Fruit fly (Drosophila melanogaster) whole organism, embryonic: ENCODE results near the gene SCOT.

Experiments used
- B-H2 ChIP-seq: fragments of 200-800 bp; sonication (Bioruptor generic); optimal IDR thresholded peaks from 2 replicates; lab custom pipeline; 2018; ENCODE audit warnings: missing biosample characterization, mild to moderate bottlenecking, missing genetic modification characterization
- Bgb ChIP-seq: fragments of 200-800 bp; sonication (Bioruptor generic); IDR thresholded peaks from 2 replicates; pipeline ENCODE4 v1.3.6; 2022; ENCODE audit warnings: missing biosample characterization, missing genetic modification characterization; ENCODE audit not compliant: partially characterized antibody
- CG10267 ChIP-seq: fragments of 200-800 bp; sonication (Bioruptor generic); optimal IDR thresholded peaks from 2 replicates; lab custom pipeline; 2018; ENCODE audit warnings: missing biosample characterization, mild to moderate bottlenecking, missing genetic modification characterization, moderate library complexity
- CG11456 ChIP-seq: fragments of 200-800 bp; sonication (Bioruptor generic); IDR thresholded peaks from 3 replicates; pipeline ENCODE4 v1.3.6; 2022; ENCODE audit warnings: missing biosample characterization, missing genetic modification characterization
- CG13287 ChIP-seq: fragments of 200-800 bp; sonication (Bioruptor generic); IDR thresholded peaks from 2 replicates; pipeline ENCODE4 v1.3.6; 2022; ENCODE audit warnings: missing biosample characterization, missing genetic modification characterization; ENCODE audit not compliant: partially characterized antibody
- CG13894 ChIP-seq: fragments of 200-800 bp; sonication (Bioruptor generic); optimal IDR thresholded peaks from 3 replicates; lab custom pipeline; 2018; ENCODE audit warnings: missing biosample characterization, mild to moderate bottlenecking, missing genetic modification characterization, moderate library complexity
- CG14441 ChIP-seq: fragments of 200-800 bp; sonication (Bioruptor generic); IDR thresholded peaks from 2 replicates; pipeline ENCODE4 v1.3.6; 2022; ENCODE audit warnings: missing biosample characterization, missing genetic modification characterization
- CG14710 ChIP-seq: fragments of 200-800 bp; sonication (Bioruptor generic); optimal IDR thresholded peaks from 3 replicates; lab custom pipeline; 2019; ENCODE audit warnings: missing biosample characterization, mild to moderate bottlenecking, missing genetic modification characterization, moderate library complexity
- CG14965 ChIP-seq: fragments of 200-800 bp; sonication (Bioruptor generic); optimal IDR thresholded peaks from 2 replicates; lab custom pipeline; 2016; ENCODE audit warnings: missing biosample characterization, missing genetic modification characterization, borderline replicate concordance
- CG2199 ChIP-seq: fragments of 200-800 bp; sonication (Bioruptor generic); IDR thresholded peaks from 3 replicates; pipeline ENCODE4 v1.3.6; 2022; ENCODE audit warnings: missing biosample characterization, missing genetic modification characterization
- CG30431 ChIP-seq: fragments of 200-800 bp; sonication (Bioruptor generic); optimal IDR thresholded peaks from 2 replicates; lab custom pipeline; 2017; ENCODE audit warnings: missing biosample characterization, missing genetic modification characterization
- CG3726 ChIP-seq: fragments of 200-800 bp; sonication (Bioruptor generic); IDR thresholded peaks from 3 replicates; pipeline ENCODE4, ENCODE4 v1.3.6; 2022; ENCODE audit warnings: missing biosample characterization, missing genetic modification characterization
- CG3838 ChIP-seq: fragments of 200-800 bp; sonication (Bioruptor generic); optimal IDR thresholded peaks from 3 replicates; lab custom pipeline; 2016; ENCODE audit warnings: missing biosample characterization, missing genetic modification characterization
- CG42726 ChIP-seq: fragments of 200-800 bp; sonication (Bioruptor generic); IDR thresholded peaks from 2 replicates; pipeline ENCODE4 v1.3.6; 2022; ENCODE audit warnings: missing biosample characterization, missing genetic modification characterization; ENCODE audit not compliant: partially characterized antibody
- CG7786 ChIP-seq: fragments of 200-800 bp; sonication (Bioruptor generic); optimal IDR thresholded peaks from 2 replicates; lab custom pipeline; 2016; ENCODE audit warnings: missing biosample characterization, missing genetic modification characterization
- CkIIα-i1 ChIP-seq: fragments of 200-800 bp; sonication (Bioruptor generic); IDR thresholded peaks from 2 replicates; pipeline ENCODE4 v1.3.6; 2022; ENCODE audit warnings: missing biosample characterization, missing genetic modification characterization
- Dip3 ChIP-seq: fragments of 200-800 bp; sonication (Bioruptor generic); optimal IDR thresholded peaks from 3 replicates; lab custom pipeline; 2016; ENCODE audit warnings: missing biosample characterization, missing genetic modification characterization
- Doc3 ChIP-seq: fragments of 200-800 bp; sonication (Bioruptor generic); IDR thresholded peaks from 3 replicates; pipeline ENCODE4 v1.3.6; 2022; ENCODE audit warnings: missing biosample characterization, missing genetic modification characterization; ENCODE audit not compliant: partially characterized antibody
- HmgZ ChIP-seq: fragments of 200-800 bp; sonication (Bioruptor generic); optimal IDR thresholded peaks from 2 replicates; lab custom pipeline; 2018; ENCODE audit warnings: missing biosample characterization, mild to moderate bottlenecking, missing genetic modification characterization
- Hsf ChIP-seq: fragments of 200-800 bp; sonication (Bioruptor generic); optimal IDR thresholded peaks from 3 replicates; lab custom pipeline; 2016; ENCODE audit warnings: missing biosample characterization, missing genetic modification characterization
- Oaz ChIP-seq: fragments of 200-800 bp; sonication (Bioruptor generic); IDR thresholded peaks from 2 replicates; pipeline ENCODE4 v1.3.6; 2022; ENCODE audit warnings: missing biosample characterization, missing genetic modification characterization
- Sin3A ChIP-seq: fragments of >200 bp; optimal IDR thresholded peaks from 2 replicates; lab custom pipeline; 2018
- ato ChIP-seq: fragments of 200-800 bp; sonication (Bioruptor generic); IDR thresholded peaks from 2 replicates; pipeline ENCODE4 v1.3.6; 2022; ENCODE audit warnings: missing biosample characterization, missing genetic modification characterization; ENCODE audit not compliant: partially characterized antibody
- bab2 ChIP-seq: fragments of 200-800 bp; sonication (Bioruptor generic); optimal IDR thresholded peaks from 2 replicates; lab custom pipeline; 2016; ENCODE audit warnings: missing biosample characterization, missing genetic modification characterization
- btn ChIP-seq: fragments of 200-800 bp; sonication (Bioruptor generic); optimal IDR thresholded peaks from 2 replicates; lab custom pipeline; 2016; ENCODE audit warnings: missing biosample characterization, missing genetic modification characterization
- dati ChIP-seq: fragments of 200-800 bp; sonication (Bioruptor generic); IDR thresholded peaks from 2 replicates; pipeline ENCODE4 v1.3.6; 2022; ENCODE audit warnings: missing biosample characterization, missing genetic modification characterization
- dm ChIP-seq: fragments of 200-800 bp; sonication (Bioruptor generic); optimal IDR thresholded peaks from 3 replicates; lab custom pipeline; 2016; ENCODE audit warnings: missing biosample characterization, missing genetic modification characterization
- fu2 ChIP-seq: fragments of 200-800 bp; sonication (Bioruptor generic); optimal IDR thresholded peaks from 2 replicates; lab custom pipeline; 2016; ENCODE audit warnings: missing biosample characterization, missing genetic modification characterization
- gcm2 ChIP-seq: fragments of 200-800 bp; sonication (Bioruptor generic); optimal IDR thresholded peaks from 2 replicates; lab custom pipeline; 2016; ENCODE audit warnings: missing biosample characterization, missing genetic modification characterization
- grau ChIP-seq: fragments of 200-800 bp; optimal IDR thresholded peaks from 3 replicates; lab custom pipeline; 2019; ENCODE audit warnings: missing biosample characterization, mild to moderate bottlenecking, missing genetic modification characterization, moderate library complexity
- ken ChIP-seq: fragments of 200-800 bp; sonication (Bioruptor generic); IDR thresholded peaks from 3 replicates; pipeline ENCODE4 v1.3.6; 2022; ENCODE audit warnings: missing biosample characterization, missing genetic modification characterization
- lbe ChIP-seq: fragments of 200-800 bp; sonication (Bioruptor generic); optimal IDR thresholded peaks from 2 replicates; lab custom pipeline; 2016; ENCODE audit warnings: missing biosample characterization, mild to moderate bottlenecking, missing genetic modification characterization
- lola ChIP-seq, 3 experiments: fragments of >200 bp in 2 of 3; fragments of 200-800 bp in 1 of 3; sonication (Bioruptor generic) in 1 of 3; optimal IDR thresholded peaks; 2 replicates each; lab custom pipeline; 2017 to 2019; ENCODE audit warnings: missing biosample characterization in 3 of 3, missing genetic modification characterization in 3 of 3, mild to moderate bottlenecking in 1 of 3, moderate library complexity in 1 of 3
- mam ChIP-seq: fragments of 200-800 bp; sonication (Bioruptor generic); optimal IDR thresholded peaks from 3 replicates; lab custom pipeline; 2016; ENCODE audit warnings: missing biosample characterization, missing genetic modification characterization
- mld ChIP-seq: fragments of 200-800 bp; sonication (Bioruptor generic); IDR thresholded peaks from 3 replicates; pipeline ENCODE4 v1.3.6; 2022; ENCODE audit warnings: missing biosample characterization, missing genetic modification characterization; ENCODE audit not compliant: partially characterized antibody
- onecut ChIP-seq: fragments of 200-800 bp; sonication (Bioruptor generic); IDR thresholded peaks from 2 replicates; pipeline ENCODE4 v1.3.6; 2022; ENCODE audit warnings: missing biosample characterization, missing genetic modification characterization
- pita ChIP-seq: fragments of 200-800 bp; sonication (Bioruptor generic); optimal IDR thresholded peaks from 2 replicates; lab custom pipeline; 2017; ENCODE audit warnings: missing biosample characterization, mild to moderate bottlenecking, missing genetic modification characterization
- prd ChIP-seq, 3 experiments: fragments of >200 bp in 2 of 3; fragments of 200-800 bp in 1 of 3; sonication (Bioruptor generic) in 1 of 3; optimal IDR thresholded peaks in 2 of 3; IDR thresholded peaks in 1 of 3; 2 replicates in 2 of 3; 3 replicates in 1 of 3; pipeline versions ENCODE4 v1.3.6 to Lab custom; 2017 to 2022; ENCODE audit warnings: missing biosample characterization in 1 of 3, missing genetic modification characterization in 1 of 3
- sc ChIP-seq, 3 experiments: fragments of >200 bp in 2 of 3; fragments of 200-800 bp in 1 of 3; sonication (Bioruptor generic) in 1 of 3; optimal IDR thresholded peaks; 2 replicates in 2 of 3; 3 replicates in 1 of 3; lab custom pipeline; 2017; ENCODE audit warnings: mild to moderate bottlenecking in 1 of 3, missing biosample characterization in 1 of 3, missing genetic modification characterization in 1 of 3, missing genetic modification reagents in 1 of 3
- sim ChIP-seq: fragments of 200-800 bp; sonication (Bioruptor generic); IDR thresholded peaks from 2 replicates; pipeline ENCODE4 v1.3.6; 2022; ENCODE audit warnings: missing biosample characterization, missing genetic modification characterization
- slbo ChIP-seq: fragments of 200-800 bp; sonication (Bioruptor generic); IDR thresholded peaks from 2 replicates; pipeline ENCODE4 v1.3.6; 2022; ENCODE audit warnings: missing biosample characterization, missing genetic modification characterization
- so ChIP-seq: fragments of 200-800 bp; sonication (Bioruptor generic); IDR thresholded peaks from 3 replicates; pipeline ENCODE4 v1.3.6; 2022; ENCODE audit warnings: missing biosample characterization, missing genetic modification characterization
- stwl ChIP-seq: fragments of 200-800 bp; sonication (Bioruptor generic); optimal IDR thresholded peaks from 3 replicates; lab custom pipeline; 2018; ENCODE audit warnings: missing biosample characterization, mild to moderate bottlenecking, missing genetic modification characterization, moderate library complexity
- sug ChIP-seq: fragments of 200-800 bp; optimal IDR thresholded peaks from 2 replicates; lab custom pipeline; 2019; ENCODE audit warnings: missing biosample characterization, mild to moderate bottlenecking, missing genetic modification characterization, moderate library complexity
- tgo ChIP-seq: fragments of 200-800 bp; sonication (Bioruptor generic); IDR thresholded peaks from 3 replicates; pipeline ENCODE4 v1.3.6; 2022; ENCODE audit warnings: missing biosample characterization, missing genetic modification characterization
- tin ChIP-seq: fragments of 200-800 bp; sonication (Bioruptor generic); optimal IDR thresholded peaks from 3 replicates; lab custom pipeline; 2016; ENCODE audit warnings: missing biosample characterization, missing genetic modification characterization
- tll ChIP-seq, 2 experiments: fragments of 200-800 bp in 1 of 2; fragments of >200 bp in 1 of 2; sonication (Bioruptor generic) in 1 of 2; optimal IDR thresholded peaks; 2 replicates each; lab custom pipeline; 2017 to 2019; ENCODE audit warnings: missing biosample characterization in 2 of 2, missing genetic modification characterization in 2 of 2, mild to moderate bottlenecking in 1 of 2, moderate library complexity in 1 of 2
- twi ChIP-seq: fragments of 200-800 bp; optimal IDR thresholded peaks from 2 replicates; lab custom pipeline; 2019; ENCODE audit warnings: missing biosample characterization, mild to moderate bottlenecking, missing genetic modification characterization, moderate library complexity
- vnd ChIP-seq: fragments of 200-800 bp; sonication (Bioruptor generic); IDR thresholded peaks from 3 replicates; pipeline ENCODE4 v1.3.6; 2022; ENCODE audit warnings: missing biosample characterization, missing genetic modification characterization; ENCODE audit not compliant: partially characterized antibody

Gene SCOT

dm6 chr3L:1940843-1941418 is 22.0 kb upstream of the SCOT start, which contains the start of gene Mfap1 (continued):
- no peak; the same call in 1 of the 2 replicates for TF ChIP-seq CG42726 (GFP tag; lab: Robert Waterston, UW)
- TF ChIP-seq prd (optimal IDR thresholded peaks at IDR 0.05; lab: Kevin White, UChicago) = no peak
- TF ChIP-seq prd (GFP tag; IDR thresholded peaks at IDR 0.05; lab: Robert Waterston, UW) = no peak
- no peak for TF ChIP-seq Dip3
- TF ChIP-seq mld (GFP tag; lab: Robert Waterston, UW) = peak; percentile 42; the same call in 1 of the 3 replicates
- no peak for TF ChIP-seq Hsf (GFP tag; lab: Kevin White, UChicago)
- no peak for TF ChIP-seq fu2 (GFP tag; lab: Kevin White, UChicago)
- peak; percentile 61 for TF ChIP-seq Bgb (GFP tag; lab: Robert Waterston, UW)
- TF ChIP-seq ken (GFP tag; lab: Robert Waterston, UW) = no peak
- TF ChIP-seq btn (GFP tag; lab: Kevin White, UChicago) = no peak
- TF ChIP-seq slbo (GFP tag; lab: Robert Waterston, UW) = no peak; the same call in 1 of the 2 replicates
- no peak for TF ChIP-seq CkIIα-i1
- TF ChIP-seq grau (tag; lab: Kevin White, UChicago) = no peak
- no peak for TF ChIP-seq sc (optimal IDR thresholded peaks at IDR 0.05; lab: Kevin White, UChicago)
- no peak for TF ChIP-seq sc (GFP tag; optimal IDR thresholded peaks at IDR 0.05; lab: Kevin White, UChicago)
- no peak for TF ChIP-seq tgo
- peak; percentile 33 for TF ChIP-seq tin
- TF ChIP-seq onecut = peak; percentile 99
- peak; percentile 33 for TF ChIP-seq CG10267 (tag; lab: Kevin White, UChicago)
- no peak for TF ChIP-seq tll (GFP tag; optimal IDR thresholded peaks at IDR 0.05; lab: Kevin White, UChicago)
- TF ChIP-seq CG3838 = no peak
- no peak for TF ChIP-seq CG14965 (GFP tag; lab: Kevin White, UChicago)
- peak; percentile 66 for TF ChIP-seq Doc3 (GFP tag; lab: Robert Waterston, UW)
- TF ChIP-seq vnd = 0 out of 3 replicates have a peak, but pooled peaks have one; percentile 43
- no peak for TF ChIP-seq pita (GFP tag; lab: Kevin White, UChicago)
- no peak for TF ChIP-seq lbe (GFP tag; lab: Kevin White, UChicago)
- no peak for TF ChIP-seq sug (tag; lab: Kevin White, UChicago)
- no peak for TF ChIP-seq twi (tag; lab: Kevin White, UChicago)
- peak; percentile 67 for TF ChIP-seq stwl
- peak; percentile 11 for TF ChIP-seq Sin3A (lab: Kevin White, UChicago)
- TF ChIP-seq so = no peak
- TF ChIP-seq CG13287 (GFP tag; lab: Robert Waterston, UW) = peak; percentile 85
- no peak for TF ChIP-seq lola (GFP tag; optimal IDR thresholded peaks at IDR 0.05; lab: Kevin White, UChicago)
- TF ChIP-seq CG2199 (GFP tag; lab: Robert Waterston, UW) = no peak
- no peak for TF ChIP-seq CG14441 (GFP tag; lab: Robert Waterston, UW)
- TF ChIP-seq HmgZ (tag; lab: Kevin White, UChicago) = no peak
- TF ChIP-seq CG30431 (GFP tag; lab: Kevin White, UChicago) = no peak
- TF ChIP-seq ato (GFP tag; lab: Robert Waterston, UW) = 0 out of 2 replicates have a peak, but pooled peaks have one; percentile 15
- no peak for TF ChIP-seq Oaz
- no peak for TF ChIP-seq bab2 (GFP tag; lab: Kevin White, UChicago)
- no peak for TF ChIP-seq dati (GFP tag; lab: Robert Waterston, UW)
- TF ChIP-seq CG11456 (GFP tag; lab: Robert Waterston, UW) = no peak
- no peak for TF ChIP-seq CG3726
- no peak for TF ChIP-seq B-H2
- TF ChIP-seq mam = peak; percentile 58
- peak; percentile 50 for TF ChIP-seq CG14710 (tag; lab: Kevin White, UChicago)
- no peak for TF ChIP-seq CG13894 (tag; lab: Kevin White, UChicago)
- no peak for TF ChIP-seq sim (GFP tag; lab: Robert Waterston, UW)
- TF ChIP-seq CG7786 (GFP tag; lab: Kevin White, UChicago) = no peak
- no peak for TF ChIP-seq dm (GFP tag; lab: Kevin White, UChicago)
- TF ChIP-seq gcm2 (GFP tag; lab: Kevin White, UChicago) = no peak
